Fruit fly (Drosophila melanogaster): ENCODE measurements around the gene HGTX.

HGTX gene

dm6 chr3L:14631964-14632758 lies 32.8 kb upstream of the HGTX start, which contains the start of the genes RecQ5 and dlp (continued):
- TF ChIP-seq Hand (GFP tag; optimal IDR thresholded peaks at IDR 0.05), result peak; percentile 20
- peak; percentile 70; the same call in 1 of the 2 replicates for TF ChIP-seq Oaz (GFP tag; IDR thresholded peaks at IDR 0.05)
- TF ChIP-seq jing (GFP tag; optimal IDR thresholded peaks at IDR 0.05), result peak; percentile 26
- peak; percentile 50 for TF ChIP-seq CG1792 (GFP tag; optimal IDR thresholded peaks at IDR 0.05)
- TF ChIP-seq HmgD (GFP tag; optimal IDR thresholded peaks at IDR 0.05), result peak; percentile 46
- TF ChIP-seq dati (GFP tag; IDR thresholded peaks at IDR 0.05), result no peak
- TF ChIP-seq sna (GFP tag; IDR thresholded peaks at IDR 0.05; ENCODE audit: partially characterized antibody), result peak; percentile 87
- TF ChIP-seq CG9797 (GFP tag; optimal IDR thresholded peaks at IDR 0.05), result peak; percentile 17
- peak; percentile 78 for TF ChIP-seq CG4820 (GFP tag; optimal IDR thresholded peaks at IDR 0.05)
- peak; percentile 30 for TF ChIP-seq CG2202 (tag; optimal IDR thresholded peaks at IDR 0.05)
- peak; percentile 40 for TF ChIP-seq jumu (GFP tag; optimal IDR thresholded peaks at IDR 0.05)
- peak; percentile 67 for TF ChIP-seq MBD-R2 (GFP tag; IDR thresholded peaks at IDR 0.05)
- TF ChIP-seq Sox102F (GFP tag; optimal IDR thresholded peaks at IDR 0.05), result peak; percentile 72
- no peak for TF ChIP-seq jigr1 (GFP tag; IDR thresholded peaks at IDR 0.05)
- peak; percentile 84 for TF ChIP-seq CG2116 (GFP tag; optimal IDR thresholded peaks at IDR 0.05)
- TF ChIP-seq Camta (GFP tag; optimal IDR thresholded peaks at IDR 0.05), result peak; percentile 52
- peak; percentile 77 for TF ChIP-seq Rfx (GFP tag; IDR thresholded peaks at IDR 0.05)
- TF ChIP-seq aop (GFP tag; IDR thresholded peaks at IDR 0.05), result peak; percentile 75
- TF ChIP-seq chn (GFP tag; optimal IDR thresholded peaks at IDR 0.05), result peak; percentile 67
- no peak for TF ChIP-seq klu (GFP tag; IDR thresholded peaks at IDR 0.05)
- TF ChIP-seq so (GFP tag; IDR thresholded peaks at IDR 0.05), result peak; percentile 45; the same call in 1 of the 3 replicates
- TF ChIP-seq CG10543 (GFP tag; optimal IDR thresholded peaks at IDR 0.05), result peak; percentile 86
- TF ChIP-seq CG13123 (GFP tag; optimal IDR thresholded peaks at IDR 0.05), result peak; percentile 57
- peak; percentile 75 for TF ChIP-seq CG12942 (GFP tag; optimal IDR thresholded peaks at IDR 0.05)
- peak; percentile 35 for TF ChIP-seq Max (GFP tag; optimal IDR thresholded peaks at IDR 0.05)
- peak; percentile 72 for TF ChIP-seq Antp (GFP tag; optimal IDR thresholded peaks at IDR 0.05)
- TF ChIP-seq CG10267 (tag; optimal IDR thresholded peaks at IDR 0.05), result peak; percentile 80
- TF ChIP-seq Mes4 (GFP tag; optimal IDR thresholded peaks at IDR 0.05), result no peak
- peak; percentile 75 for TF ChIP-seq Six4 (GFP tag; optimal IDR thresholded peaks at IDR 0.05)
- TF ChIP-seq nerfin-1 (tag; optimal IDR thresholded peaks at IDR 0.05), result peak; percentile 69
- peak; percentile 49 to 91 for TF ChIP-seq crp (GFP tag; optimal IDR thresholded peaks at IDR 0.05)
- TF ChIP-seq NK7.1 (GFP tag; optimal IDR thresholded peaks at IDR 0.05), result peak; percentile 54
- peak; percentile 63 for TF ChIP-seq otp (GFP tag; IDR thresholded peaks at IDR 0.05)
- TF ChIP-seq hkb (optimal IDR thresholded peaks at IDR 0.05), result no peak
- peak; percentile 74 for TF ChIP-seq hkb (GFP tag; IDR thresholded peaks at IDR 0.05)
- peak; percentile 26 for TF ChIP-seq CG8281 (tag; optimal IDR thresholded peaks at IDR 0.05)
- no peak; the same call in 1 of the 2 replicates for TF ChIP-seq CG10321 (GFP tag; IDR thresholded peaks at IDR 0.05)
- no peak for TF ChIP-seq CG8089 (GFP tag; optimal IDR thresholded peaks at IDR 0.05)
- TF ChIP-seq mam (GFP tag; optimal IDR thresholded peaks at IDR 0.05), result peak; percentile 75
- peak in 1 of 2 experiments; percentile 22 for TF ChIP-seq Hr78 (GFP tag; optimal IDR thresholded peaks at IDR 0.05)
- no peak for TF ChIP-seq Tbp (GFP tag; optimal IDR thresholded peaks at IDR 0.05)
- TF ChIP-seq luna (GFP tag; optimal IDR thresholded peaks at IDR 0.05), result no peak
- peak; percentile 93 for TF ChIP-seq CG7963 (GFP tag; IDR thresholded peaks at IDR 0.05; ENCODE audit: partially characterized antibody)
- TF ChIP-seq Fer1 (GFP tag; optimal IDR thresholded peaks at IDR 0.05), result peak; percentile 56
- TF ChIP-seq Bgb (GFP tag; IDR thresholded peaks at IDR 0.05; ENCODE audit: partially characterized antibody), result peak; percentile 97
- peak; percentile 70 for TF ChIP-seq CG32532 (GFP tag; IDR thresholded peaks at IDR 0.05)
- peak in 1 of 2 experiments; percentile 81 for TF ChIP-seq eve (GFP tag; optimal IDR thresholded peaks at IDR 0.05)
- peak; percentile 64 for TF ChIP-seq HLH3B (GFP tag; IDR thresholded peaks at IDR 0.05)
- peak; percentile 81 for TF ChIP-seq CG3847 (GFP tag; IDR thresholded peaks at IDR 0.05)
- no peak for TF ChIP-seq CG7372 (GFP tag; IDR thresholded peaks at IDR 0.05)
